Worm (Caenorhabditis elegans) whole organism, L3 larva: ENCODE results near the gene stn-2.

Source experiments
- R02D3.7 ChIP-seq: fragments of 150-350 bp; optimal IDR thresholded peaks from 2 replicates; lab custom pipeline; 2014; ENCODE audit warnings: missing biosample characterization, missing genetic modification characterization
- ZK546.5 ChIP-seq: sonication (generic microtip); optimal IDR thresholded peaks from 2 replicates; lab custom pipeline; 2017; ENCODE audit warnings: missing biosample characterization, missing genetic modification characterization
- aly-2 ChIP-seq: fragments of 150-350 bp; optimal IDR thresholded peaks from 2 replicates; lab custom pipeline; 2014; ENCODE audit warnings: missing biosample characterization, missing genetic modification characterization
- ama-1 ChIP-seq: fragments of 150-350 bp; optimal IDR thresholded peaks from 2 replicates; lab custom pipeline; 2018
- ceh-16 ChIP-seq: sonication (generic microtip); optimal IDR thresholded peaks from 2 replicates; lab custom pipeline; 2017; ENCODE audit warnings: missing biosample characterization, missing genetic modification characterization
- ceh-28 ChIP-seq: fragments of 150-350 bp; optimal IDR thresholded peaks from 2 replicates; lab custom pipeline; 2014; ENCODE audit warnings: missing biosample characterization, missing genetic modification reagents, missing genetic modification characterization
- ceh-9 ChIP-seq: sonication (generic microtip); optimal IDR thresholded peaks from 2 replicates; lab custom pipeline; 2018; ENCODE audit warnings: missing biosample characterization, missing genetic modification characterization
- daf-12 ChIP-seq: fragments of 150-350 bp; optimal IDR thresholded peaks from 2 replicates; lab custom pipeline; 2014; ENCODE audit warnings: missing biosample characterization, missing genetic modification reagents, missing genetic modification characterization
- egl-27 ChIP-seq: sonication (generic microtip); optimal IDR thresholded peaks from 4 replicates; lab custom pipeline; 2017; ENCODE audit warnings: missing biosample characterization, missing genetic modification reagents, missing genetic modification characterization
- egl-5 ChIP-seq: fragments of 150-350 bp; optimal IDR thresholded peaks from 2 replicates; lab custom pipeline; 2017; ENCODE audit warnings: missing biosample characterization, missing genetic modification reagents, missing genetic modification characterization, inconsistent platforms
- elt-2 ChIP-seq: sonication (generic microtip); optimal IDR thresholded peaks from 2 replicates; lab custom pipeline; 2016; ENCODE audit warnings: missing genetic modification reagents, mild to moderate bottlenecking, missing genetic modification characterization, missing compliant biosample characterization
- elt-3 ChIP-seq, 3 experiments: fragments of 150-350 bp in 1 of 3; sonication (generic microtip) in 2 of 3; optimal IDR thresholded peaks; 2 replicates in 2 of 3; 4 replicates in 1 of 3; lab custom pipeline; 2014 to 2017; ENCODE audit warnings: missing biosample characterization in 3 of 3, missing genetic modification characterization in 3 of 3
- eor-1 ChIP-seq, 2 experiments: fragments of 150-350 bp; optimal IDR thresholded peaks; 2 replicates each; lab custom pipeline; 2014 to 2018; ENCODE audit warnings: missing biosample characterization in 2 of 2, missing genetic modification characterization in 2 of 2
- fkh-10 ChIP-seq: sonication (generic microtip); optimal IDR thresholded peaks from 2 replicates; lab custom pipeline; 2017; ENCODE audit warnings: missing biosample characterization, missing genetic modification reagents, missing genetic modification characterization
- fkh-2 ChIP-seq: fragments of 150-350 bp; optimal IDR thresholded peaks from 2 replicates; lab custom pipeline; 2014; ENCODE audit warnings: missing biosample characterization, missing genetic modification reagents, missing genetic modification characterization
- fos-1 ChIP-seq: fragments of 150-350 bp; optimal IDR thresholded peaks from 2 replicates; lab custom pipeline; 2014; ENCODE audit warnings: missing biosample characterization, missing genetic modification characterization
- hmg-11 ChIP-seq: sonication (generic microtip); optimal IDR thresholded peaks from 2 replicates; lab custom pipeline; 2016; ENCODE audit warnings: missing genetic modification characterization, missing compliant biosample characterization
- jun-1 ChIP-seq: fragments of 150-350 bp; optimal IDR thresholded peaks from 2 replicates; lab custom pipeline; 2014; ENCODE audit warnings: missing biosample characterization, missing genetic modification reagents, missing genetic modification characterization
- lin-15B ChIP-seq: fragments of 150-350 bp; optimal IDR thresholded peaks from 2 replicates; lab custom pipeline; 2014; ENCODE audit warnings: missing biosample characterization, missing genetic modification characterization
- lin-39 ChIP-seq: fragments of 150-350 bp; optimal IDR thresholded peaks from 2 replicates; lab custom pipeline; 2018; ENCODE audit warnings: missing biosample characterization, missing genetic modification reagents, missing genetic modification characterization
- lsy-12 ChIP-seq: sonication (generic microtip); optimal IDR thresholded peaks from 2 replicates; lab custom pipeline; 2016; ENCODE audit warnings: mild to moderate bottlenecking, missing genetic modification characterization, missing compliant biosample characterization
- mdl-1 ChIP-seq: fragments of 150-350 bp; optimal IDR thresholded peaks from 2 replicates; lab custom pipeline; 2014; ENCODE audit warnings: missing biosample characterization, missing genetic modification characterization
- mml-1 ChIP-seq: fragments of 150-350 bp; sonication (generic microtip); optimal IDR thresholded peaks from 3 replicates; lab custom pipeline; 2014; ENCODE audit warnings: missing biosample characterization, missing genetic modification characterization
- nfya-1 ChIP-seq: sonication (generic microtip); optimal IDR thresholded peaks from 2 replicates; lab custom pipeline; 2017; ENCODE audit warnings: missing genetic modification characterization, mild to moderate bottlenecking, missing compliant biosample characterization, antibody characterized with exemption, moderate library complexity; ENCODE audit not compliant: insufficient read depth
- nhr-11 ChIP-seq: fragments of 150-350 bp; optimal IDR thresholded peaks from 2 replicates; lab custom pipeline; 2014; ENCODE audit warnings: missing biosample characterization, missing genetic modification characterization
- nhr-12 ChIP-seq: fragments of 150-350 bp; optimal IDR thresholded peaks from 2 replicates; lab custom pipeline; 2014; ENCODE audit warnings: missing biosample characterization, missing genetic modification characterization
- nhr-23 ChIP-seq: fragments of 150-350 bp; optimal IDR thresholded peaks from 2 replicates; lab custom pipeline; 2014; ENCODE audit warnings: missing biosample characterization, missing genetic modification reagents, missing genetic modification characterization
- nhr-237 ChIP-seq: fragments of 150-350 bp; optimal IDR thresholded peaks from 2 replicates; lab custom pipeline; 2014; ENCODE audit warnings: missing biosample characterization, missing genetic modification characterization
- nhr-25 ChIP-seq: sonication (generic microtip); optimal IDR thresholded peaks from 2 replicates; lab custom pipeline; 2017; ENCODE audit warnings: missing biosample characterization, missing genetic modification characterization
- nhr-28 ChIP-seq: fragments of 150-350 bp; optimal IDR thresholded peaks from 2 replicates; lab custom pipeline; 2014; ENCODE audit warnings: missing biosample characterization, missing genetic modification characterization
- nhr-67 ChIP-seq: fragments of 150-350 bp; optimal IDR thresholded peaks from 2 replicates; lab custom pipeline; 2014; ENCODE audit warnings: missing biosample characterization, missing genetic modification characterization
- nhr-76 ChIP-seq: fragments of 150-350 bp; sonication (generic microtip); optimal IDR thresholded peaks from 5 replicates; lab custom pipeline; 2014; ENCODE audit warnings: missing biosample characterization, missing genetic modification characterization
- pqm-1 ChIP-seq: fragments of 150-350 bp; optimal IDR thresholded peaks from 2 replicates; lab custom pipeline; 2017; ENCODE audit warnings: missing biosample characterization, missing genetic modification characterization, inconsistent platforms
- sea-2 ChIP-seq: fragments of 150-350 bp; sonication (generic microtip); optimal IDR thresholded peaks from 4 replicates; lab custom pipeline; 2014; ENCODE audit warnings: missing biosample characterization, missing genetic modification reagents, missing genetic modification characterization
- skn-1 ChIP-seq: fragments of 150-350 bp; optimal IDR thresholded peaks from 2 replicates; lab custom pipeline; 2014; ENCODE audit warnings: missing biosample characterization, missing genetic modification characterization
- snpc-4 ChIP-seq: fragments of 150-350 bp; optimal IDR thresholded peaks from 2 replicates; lab custom pipeline; 2014; ENCODE audit warnings: missing biosample characterization, missing genetic modification characterization
- unc-39 ChIP-seq: sonication (generic microtip); optimal IDR thresholded peaks from 4 replicates; lab custom pipeline; 2017; ENCODE audit warnings: missing biosample characterization, missing genetic modification characterization
- unc-62 ChIP-seq: fragments of 150-350 bp; sonication (generic microtip); optimal IDR thresholded peaks from 4 replicates; lab custom pipeline; 2014; ENCODE audit warnings: missing biosample characterization, missing genetic modification reagents, missing genetic modification characterization
- zag-1 ChIP-seq: fragments of 150-350 bp; optimal IDR thresholded peaks from 2 replicates; lab custom pipeline; 2014; ENCODE audit warnings: missing biosample characterization, missing genetic modification characterization
- ztf-11 ChIP-seq: fragments of 150-350 bp; optimal IDR thresholded peaks from 2 replicates; lab custom pipeline; 2014; ENCODE audit warnings: missing biosample characterization, missing genetic modification characterization
- ztf-4 ChIP-seq: fragments of 150-350 bp; optimal IDR thresholded peaks from 2 replicates; lab custom pipeline; 2014; ENCODE audit warnings: missing biosample characterization, missing genetic modification characterization

stn-2 gene

ce11 chrX:7651219-7651958 lies 29.0 kb downstream of the stn-2 start:
- TF ChIP-seq nhr-76: no peak
- TF ChIP-seq snpc-4 (tag; lab: Kevin White, UChicago): no peak
- no peak for TF ChIP-seq aly-2 (tag; lab: Kevin White, UChicago)
- no peak for TF ChIP-seq zag-1 (tag; lab: Kevin White, UChicago)
- no peak for TF ChIP-seq pqm-1 (tag; lab: Kevin White, UChicago)
- no peak for TF ChIP-seq skn-1 (tag; lab: Kevin White, UChicago)
- TF ChIP-seq egl-5 (tag; lab: Kevin White, UChicago): no peak
- TF ChIP-seq jun-1 (tag; lab: Kevin White, UChicago): no peak
- TF ChIP-seq nfya-1 (tag; lab: Kevin White, UChicago): peak; percentile 43
- TF ChIP-seq lsy-12: no peak
- peak; percentile 14 for TF ChIP-seq lin-39
- TF ChIP-seq R02D3.7 (tag; lab: Kevin White, UChicago): no peak
- TF ChIP-seq ama-1 (lab: Kevin White, UChicago): no peak
- TF ChIP-seq ceh-9 (tag; lab: Kevin White, UChicago): no peak
- TF ChIP-seq elt-2 (tag; lab: Kevin White, UChicago): no peak
- no peak for TF ChIP-seq egl-27
- TF ChIP-seq elt-3 (tag; optimal IDR thresholded peaks at IDR 0.05; lab: Kevin White, UChicago): no peak
- peak; percentile 46 for TF ChIP-seq hmg-11 (tag; lab: Kevin White, UChicago)
- no peak for TF ChIP-seq nhr-25 (tag; lab: Kevin White, UChicago)
- no peak for TF ChIP-seq lin-15B (tag; lab: Kevin White, UChicago)

- TF ChIP-seq nhr-76 (no peak), lin-39 (peak; percentile 40)
- TF ChIP-seq, all 47 proteins: peak for 1
Measured at ce11 chrX:7645313-7645712, 35.1 kb downstream of the stn-2 start, which contains the start of gene F26A10.2. TSS of gene F26A10.2 (minus strand) at chrX:7645413.

ce11 chrX:7640811-7641210 lies 39.6 kb downstream of the stn-2 start:
- TF ChIP-seq fkh-10 (GFP tag; lab: Kevin White, UChicago): no peak
- no peak for TF ChIP-seq ceh-28 (tag; lab: Kevin White, UChicago)
- no peak for TF ChIP-seq sea-2 (GFP tag; lab: Kevin White, UChicago)
- TF ChIP-seq mml-1: no peak
- TF ChIP-seq ztf-4 (tag; lab: Kevin White, UChicago): no peak
- TF ChIP-seq fkh-2 (tag; lab: Kevin White, UChicago): no peak
- no peak for TF ChIP-seq unc-62 (GFP tag; lab: Kevin White, UChicago)
- TF ChIP-seq ztf-11 (tag; lab: Kevin White, UChicago): no peak
- no peak for TF ChIP-seq ama-1 (lab: Kevin White, UChicago)
- TF ChIP-seq aly-2 (tag; lab: Kevin White, UChicago): no peak
- no peak for TF ChIP-seq nfya-1 (tag; lab: Kevin White, UChicago)

ce11 chrX:7640391-7640790 lies 40.0 kb downstream of the stn-2 start:
- TF ChIP-seq nhr-11 (tag; lab: Kevin White, UChicago) (no peak), ceh-16 (tag; lab: Kevin White, UChicago) (no peak), ztf-4 (tag; lab: Kevin White, UChicago) (no peak), eor-1 (tag; optimal IDR thresholded peaks at IDR 0.05; lab: Kevin White, UChicago) (no peak), aly-2 (tag; lab: Kevin White, UChicago) (no peak), nhr-12 (no peak), unc-39 (no peak), lsy-12 (no peak), unc-62 (GFP tag; lab: Kevin White, UChicago) (no peak), sea-2 (GFP tag; lab: Kevin White, UChicago) (no peak), nhr-76 (no peak), fkh-10 (GFP tag; lab: Kevin White, UChicago) (no peak)

- TF ChIP-seq mdl-1 (tag; lab: Kevin White, UChicago): no peak
- TF ChIP-seq nhr-67 (tag; lab: Kevin White, UChicago): no peak
- no peak for TF ChIP-seq ama-1 (lab: Kevin White, UChicago)
- TF ChIP-seq nhr-12: no peak
- TF ChIP-seq ZK546.5: no peak
- no peak for TF ChIP-seq ceh-9 (tag; lab: Kevin White, UChicago)
- no peak for TF ChIP-seq nhr-23 (tag; lab: Kevin White, UChicago)
- no peak for TF ChIP-seq fkh-2 (tag; lab: Kevin White, UChicago)
- no peak for TF ChIP-seq fkh-10 (GFP tag; lab: Kevin White, UChicago)
- no peak for TF ChIP-seq lsy-12
- TF ChIP-seq egl-5 (tag; lab: Kevin White, UChicago): no peak
- no peak for TF ChIP-seq fos-1 (tag; lab: Kevin White, UChicago)
- TF ChIP-seq daf-12 (tag; lab: Kevin White, UChicago): no peak
- TF ChIP-seq nhr-28 (tag; lab: Kevin White, UChicago): no peak
- no peak for TF ChIP-seq jun-1 (tag; lab: Kevin White, UChicago)
- no peak for TF ChIP-seq nhr-237 (tag; lab: Kevin White, UChicago)
- no peak for TF ChIP-seq ztf-4 (tag; lab: Kevin White, UChicago)
- TF ChIP-seq nfya-1 (tag; lab: Kevin White, UChicago): no peak
Measured at ce11 chrX:7638790-7639189, 41.6 kb downstream of the stn-2 start.
